Worm (Caenorhabditis elegans): Measurements from ENCODE around the gene col-73.

DNA sequence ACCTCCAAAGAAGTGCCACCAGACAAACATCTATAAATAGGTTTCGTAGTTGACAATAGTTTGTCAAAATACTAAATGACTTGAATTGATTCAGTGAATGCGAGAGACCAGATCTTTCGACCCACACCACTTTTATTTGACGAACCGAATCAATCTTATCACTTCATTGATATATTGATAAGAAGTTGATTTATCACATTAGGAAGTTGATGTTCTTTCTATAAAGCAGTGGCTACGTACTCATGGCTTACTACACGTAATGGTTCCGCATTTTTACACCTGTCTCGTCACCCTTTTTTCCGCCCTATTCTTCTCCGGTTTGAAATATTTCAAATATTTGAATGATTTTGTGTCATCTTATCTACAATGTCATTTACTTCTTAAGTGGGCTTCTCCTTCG, 47.7 kb upstream of the col-73 start:
- TF ChIP-seq ama-1 (optimal IDR thresholded peaks at IDR 0.05), result no peak
- no peak for TF ChIP-seq aly-1 (tag; optimal IDR thresholded peaks at IDR 0.05)
- no peak for TF ChIP-seq flt-1 (GFP tag; IDR thresholded peaks at IDR 0.05)
- no peak for TF ChIP-seq ceh-13 (GFP tag; optimal IDR thresholded peaks at IDR 0.05)
- no peak for TF ChIP-seq tra-4 (tag; optimal IDR thresholded peaks at IDR 0.05)
- TF ChIP-seq scrt-1 (GFP tag; IDR thresholded peaks at IDR 0.05), result no peak
- no peak for TF ChIP-seq F13C5.2 (tag; optimal IDR thresholded peaks at IDR 0.05)
- no peak for TF ChIP-seq tbx-37 (GFP tag; conservative IDR thresholded peaks at IDR 0.05)
